Worm (Caenorhabditis elegans): ENCODE results near the gene rcan-1.

Gene rcan-1

DNA sequence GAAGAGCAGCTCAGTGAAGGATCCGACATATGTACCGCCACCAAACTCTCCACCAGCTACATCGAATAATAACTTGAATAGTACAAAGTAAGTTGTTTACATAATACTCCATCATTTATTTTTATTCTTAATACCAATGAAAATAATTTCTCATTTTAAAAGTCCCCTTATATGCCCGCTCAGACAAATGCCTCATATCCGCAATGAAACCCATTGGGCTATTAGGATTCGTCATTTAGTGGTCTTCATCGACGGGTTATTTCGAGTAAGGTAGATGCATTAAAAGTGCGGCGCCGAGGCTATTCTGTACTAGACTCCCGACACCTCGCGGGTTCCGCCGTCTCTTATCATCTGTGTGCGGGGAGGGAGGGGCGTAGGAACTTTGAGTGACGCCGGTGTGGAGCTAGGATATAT is 30.2 kb downstream of the rcan-1 start (continued):
- no peak for TF ChIP-seq lin-11 (tag; optimal IDR thresholded peaks at IDR 0.05)
- TF ChIP-seq mbf-1 (tag; optimal IDR thresholded peaks at IDR 0.05): no peak
- TF ChIP-seq nhr-11 (tag; optimal IDR thresholded peaks at IDR 0.05): no peak
- no peak for TF ChIP-seq R02D3.7 (tag; optimal IDR thresholded peaks at IDR 0.05)
- TF ChIP-seq lin-39 (tag; optimal IDR thresholded peaks at IDR 0.05): no peak
- no peak for TF ChIP-seq zag-1 (tag; optimal IDR thresholded peaks at IDR 0.05)
- peak in 1 of 2 experiments; percentile 37 for TF ChIP-seq lsy-2 (tag; optimal IDR thresholded peaks at IDR 0.05)
- TF ChIP-seq unc-62 (GFP tag; optimal IDR thresholded peaks at IDR 0.05): no peak
- no peak for TF ChIP-seq egl-27 (tag; optimal IDR thresholded peaks at IDR 0.05)
- TF ChIP-seq gmeb-1 (tag; optimal IDR thresholded peaks at IDR 0.05): peak; percentile 59
- no peak for TF ChIP-seq nhr-77 (tag; optimal IDR thresholded peaks at IDR 0.05)
- peak; percentile 86 for TF ChIP-seq ama-1 (optimal IDR thresholded peaks at IDR 0.05)
- no peak for TF ChIP-seq nhr-237 (tag; optimal IDR thresholded peaks at IDR 0.05)
- no peak for TF ChIP-seq ztf-11 (tag; optimal IDR thresholded peaks at IDR 0.05)
- peak; percentile 68 for TF ChIP-seq sma-3 (GFP tag; optimal IDR thresholded peaks at IDR 0.05)
- no peak for TF ChIP-seq C34F6.9 (tag; optimal IDR thresholded peaks at IDR 0.05)
- TF ChIP-seq ZK546.5 (tag; optimal IDR thresholded peaks at IDR 0.05): no peak
- peak; percentile 53 for TF ChIP-seq sma-9 (GFP tag; optimal IDR thresholded peaks at IDR 0.05)
- TF ChIP-seq sma-9 (tag; optimal IDR thresholded peaks at IDR 0.05): no peak
- peak; percentile 23 for TF ChIP-seq lin-13 (GFP tag; optimal IDR thresholded peaks at IDR 0.05)
- no peak for TF ChIP-seq alr-1 (tag; optimal IDR thresholded peaks at IDR 0.05)
- no peak for TF ChIP-seq elt-1 (tag; optimal IDR thresholded peaks at IDR 0.05)
- no peak for TF ChIP-seq ceh-82 (tag; optimal IDR thresholded peaks at IDR 0.05)
- no peak for TF ChIP-seq mab-5 (tag; optimal IDR thresholded peaks at IDR 0.05)

ce11 chrIII:5642692-5643091 is 41.2 kb downstream of the rcan-1 start:
- TF ChIP-seq C34F6.9 (tag; optimal IDR thresholded peaks at IDR 0.05) (peak; percentile 30), ztf-1 (GFP tag; conservative IDR thresholded peaks at IDR 0.05) (no peak), elt-3 (tag; optimal IDR thresholded peaks at IDR 0.05) (no peak), sma-3 (GFP tag; optimal IDR thresholded peaks at IDR 0.05) (no peak), ztf-4 (tag; optimal IDR thresholded peaks at IDR 0.05) (no peak), nhr-129 (tag; optimal IDR thresholded peaks at IDR 0.05) (no peak), lin-11 (tag; optimal IDR thresholded peaks at IDR 0.05) (peak; percentile 5), gmeb-1 (tag; optimal IDR thresholded peaks at IDR 0.05) (no peak), mdl-1 (tag; optimal IDR thresholded peaks at IDR 0.05) (no peak), alr-1 (tag; optimal IDR thresholded peaks at IDR 0.05) (no peak), F13H6.1 (tag; optimal IDR thresholded peaks at IDR 0.05) (no peak)

DNA sequence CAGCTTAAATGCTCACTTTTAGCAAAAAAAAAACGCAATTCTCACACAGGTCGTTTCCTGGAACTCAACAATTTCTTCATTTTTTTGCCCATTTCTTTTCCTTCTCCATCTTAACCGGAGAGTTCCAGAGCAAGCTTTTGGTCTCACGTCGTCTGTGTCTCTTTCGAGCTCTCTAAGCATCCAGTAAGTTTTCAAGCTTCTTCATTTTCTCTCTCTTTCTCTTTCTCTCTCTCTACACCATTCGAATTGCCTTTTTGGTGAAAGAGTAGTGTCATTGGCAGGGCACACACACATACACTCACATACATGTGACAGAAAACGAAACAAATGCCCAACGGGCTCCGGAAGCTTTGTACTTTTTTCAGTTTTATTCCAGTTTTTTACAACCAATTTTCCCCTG is 44.0 kb downstream of the rcan-1 start:
- TF ChIP-seq lin-11 (tag; optimal IDR thresholded peaks at IDR 0.05) (peak; percentile 39), lsy-2 (tag; optimal IDR thresholded peaks at IDR 0.05) (peak in 1 of 2 experiments; percentile 72), ztf-4 (tag; optimal IDR thresholded peaks at IDR 0.05) (peak; percentile 14), unc-62 (GFP tag; optimal IDR thresholded peaks at IDR 0.05) (no peak), zag-1 (tag; optimal IDR thresholded peaks at IDR 0.05) (peak; percentile 53), mdl-1 (tag; optimal IDR thresholded peaks at IDR 0.05) (peak in 1 of 2 experiments; percentile 11), lin-13 (GFP tag; optimal IDR thresholded peaks at IDR 0.05) (peak; percentile 8), unc-39 (tag; optimal IDR thresholded peaks at IDR 0.05) (no peak), C34F6.9 (tag; optimal IDR thresholded peaks at IDR 0.05) (peak; percentile 86), crh-2 (tag; optimal IDR thresholded peaks at IDR 0.05) (peak; percentile 43), peb-1 (tag; optimal IDR thresholded peaks at IDR 0.05) (no peak), nhr-77 (tag; optimal IDR thresholded peaks at IDR 0.05) (no peak), snpc-4 (tag; optimal IDR thresholded peaks at IDR 0.05) (peak; percentile 10), nhr-6 (tag; optimal IDR thresholded peaks at IDR 0.05) (peak; percentile 29), F13H6.1 (tag; optimal IDR thresholded peaks at IDR 0.05) (peak; percentile 11), fos-1 (tag; optimal IDR thresholded peaks at IDR 0.05) (peak; percentile 2), sma-9 (GFP tag; optimal IDR thresholded peaks at IDR 0.05) (peak; percentile 28), sma-9 (tag; optimal IDR thresholded peaks at IDR 0.05) (no peak), nhr-237 (tag; optimal IDR thresholded peaks at IDR 0.05) (no peak), nhr-129 (tag; optimal IDR thresholded peaks at IDR 0.05) (peak; percentile 74), ceh-82 (tag; optimal IDR thresholded peaks at IDR 0.05) (peak; percentile 48), gmeb-1 (tag; optimal IDR thresholded peaks at IDR 0.05) (no peak), unc-55 (GFP tag; optimal IDR thresholded peaks at IDR 0.05) (peak; percentile 63)

- peak; percentile 34 for TF ChIP-seq snpc-4 (tag; optimal IDR thresholded peaks at IDR 0.05)
Measured at ce11 chrIII:5637297-5637876, 46.5 kb downstream of the rcan-1 start.

Measured in whole organism, L2 larva.